Worm (Caenorhabditis elegans) whole organism, L1 larva: ENCODE data around the gene ssu-2.
"Not testable (repeated sequence)": the region's sequence is repeated elsewhere in the genome, so short reads cannot be mapped to it uniquely, and the experiment has no call there.

Experiments
- alr-1 ChIP-seq: fragments of 200-800 bp; sonication (Bioruptor generic); optimal IDR thresholded peaks from 2 replicates; lab custom pipeline; 2018; ENCODE audit warnings: borderline replicate concordance, mild to moderate bottlenecking, missing genetic modification characterization, missing compliant biosample characterization
- ceh-63 ChIP-seq: fragments of 200-800 bp; sonication (Bioruptor generic); optimal IDR thresholded peaks from 2 replicates; lab custom pipeline; 2018; ENCODE audit warnings: mild to moderate bottlenecking, missing genetic modification characterization, missing compliant biosample characterization
- ceh-8 ChIP-seq: fragments of 200-800 bp; sonication (Bioruptor generic); optimal IDR thresholded peaks from 2 replicates; lab custom pipeline; 2018; ENCODE audit warnings: mild to moderate bottlenecking, missing genetic modification characterization, moderate library complexity, missing compliant biosample characterization
- ceh-82 ChIP-seq, 3 experiments: fragments of 150-350 bp in 1 of 3; sonication (generic microtip) in 2 of 3; optimal IDR thresholded peaks; 2 replicates each; lab custom pipeline; 2014 to 2017; ENCODE audit warnings: missing biosample characterization in 3 of 3, missing genetic modification characterization in 3 of 3
- dpl-1 ChIP-seq, 3 experiments: fragments of 150-350 bp in 2 of 3; sonication (generic microtip) in 1 of 3; optimal IDR thresholded peaks; 2 replicates each; lab custom pipeline; 2014 to 2017; ENCODE audit warnings: missing biosample characterization in 3 of 3, missing genetic modification characterization in 3 of 3, missing genetic modification reagents in 3 of 3
- dsc-1 ChIP-seq: sonication (generic microtip); optimal IDR thresholded peaks from 2 replicates; lab custom pipeline; 2016; ENCODE audit warnings: mild to moderate bottlenecking, missing genetic modification characterization, missing compliant biosample characterization
- efl-1 ChIP-seq, 4 experiments: fragments of 150-350 bp; optimal IDR thresholded peaks in 3 of 4; peaks in 1 of 4; 1 replicate in 1 of 4; 2 replicates in 3 of 4; lab custom pipeline; 2014; ENCODE audit warnings: missing biosample characterization in 2 of 4, missing genetic modification characterization in 2 of 4, missing genetic modification reagents in 2 of 4
- egl-13 ChIP-seq: sonication (generic microtip); optimal IDR thresholded peaks from 2 replicates; lab custom pipeline; 2016; ENCODE audit warnings: missing genotype, missing genetic modification reagents, missing genetic modification characterization, missing compliant biosample characterization
- fkh-10 ChIP-seq: sonication (generic microtip); optimal IDR thresholded peaks from 2 replicates; lab custom pipeline; 2017; ENCODE audit warnings: missing biosample characterization, missing genetic modification reagents, missing genetic modification characterization
- fkh-8 ChIP-seq: sonication (generic microtip); optimal IDR thresholded peaks from 2 replicates; lab custom pipeline; 2016; ENCODE audit warnings: mild to moderate bottlenecking, missing genetic modification characterization, missing compliant biosample characterization
- grh-1 ChIP-seq: fragments of 200-800 bp; sonication (Bioruptor generic); IDR thresholded peaks from 2 replicates; pipeline ENCODE4 v1.3.6; 2022; ENCODE audit warnings: missing genetic modification reagents, missing genetic modification characterization, missing compliant biosample characterization
- isw-1 ChIP-seq: fragments of 200-800 bp; sonication (Bioruptor generic); IDR thresholded peaks from 2 replicates; pipeline ENCODE4 v1.3.6; 2022; ENCODE audit warnings: missing genetic modification characterization, missing compliant biosample characterization
- lin-14 ChIP-seq: fragments of 200-800 bp; sonication (Bioruptor generic); optimal IDR thresholded peaks from 2 replicates; lab custom pipeline; 2018; ENCODE audit warnings: mild to moderate bottlenecking, missing genetic modification characterization, moderate library complexity, missing compliant biosample characterization
- lin-15B ChIP-seq: fragments of 150-350 bp; sonication (generic microtip); optimal IDR thresholded peaks from 3 replicates; lab custom pipeline; 2014; ENCODE audit warnings: missing biosample characterization, missing genetic modification characterization
- lin-35 ChIP-seq, 2 experiments: fragments of 150-350 bp; optimal IDR thresholded peaks; 2 replicates each; lab custom pipeline; 2014; ENCODE audit warnings: missing biosample characterization in 2 of 2, missing genetic modification characterization in 2 of 2, missing genetic modification reagents in 2 of 2
- lsy-2 ChIP-seq, 2 experiments: fragments of 150-350 bp; optimal IDR thresholded peaks; 2 replicates each; lab custom pipeline; 2014; ENCODE audit warnings: missing biosample characterization in 2 of 2, missing genetic modification characterization in 2 of 2
- nhr-237 ChIP-seq: fragments of 150-350 bp; optimal IDR thresholded peaks from 2 replicates; lab custom pipeline; 2014; ENCODE audit warnings: missing biosample characterization, missing genetic modification characterization
- nhr-28 ChIP-seq: fragments of 150-350 bp; optimal IDR thresholded peaks from 2 replicates; lab custom pipeline; 2014; ENCODE audit warnings: missing biosample characterization, missing genetic modification characterization
- nhr-47 ChIP-seq: sonication (generic microtip); optimal IDR thresholded peaks from 2 replicates; lab custom pipeline; 2016; ENCODE audit warnings: mild to moderate bottlenecking, missing genetic modification characterization, moderate library complexity, missing compliant biosample characterization
- nhr-71 ChIP-seq: sonication (generic microtip); optimal IDR thresholded peaks from 2 replicates; lab custom pipeline; 2016; ENCODE audit warnings: mild to moderate bottlenecking, missing genetic modification characterization, moderate library complexity, missing compliant biosample characterization
- nhr-76 ChIP-seq: sonication (generic microtip); optimal IDR thresholded peaks from 2 replicates; lab custom pipeline; 2017; ENCODE audit warnings: missing biosample characterization, missing genetic modification characterization
- nhr-84 ChIP-seq: sonication (generic microtip); optimal IDR thresholded peaks from 2 replicates; lab custom pipeline; 2017; ENCODE audit warnings: missing biosample characterization, missing genetic modification characterization
- pag-3 ChIP-seq: sonication (generic microtip); optimal IDR thresholded peaks from 2 replicates; lab custom pipeline; 2017; ENCODE audit warnings: missing genetic modification characterization, mild to moderate bottlenecking, missing compliant biosample characterization, antibody characterized with exemption, borderline replicate concordance; ENCODE audit not compliant: insufficient read depth
- pax-3 ChIP-seq: fragments of 200-800 bp; sonication (Bioruptor generic); optimal IDR thresholded peaks from 2 replicates; lab custom pipeline; 2018; ENCODE audit warnings: mild to moderate bottlenecking, missing genetic modification characterization, moderate library complexity, missing compliant biosample characterization
- snu-23 ChIP-seq: sonication (generic microtip); optimal IDR thresholded peaks from 2 replicates; lab custom pipeline; 2016; ENCODE audit warnings: missing genetic modification characterization, missing compliant biosample characterization
- sup-37 ChIP-seq: fragments of 200-800 bp; sonication (Bioruptor generic); optimal IDR thresholded peaks from 2 replicates; lab custom pipeline; 2018; ENCODE audit warnings: mild to moderate bottlenecking, missing genetic modification characterization, missing compliant biosample characterization
- swsn-7 ChIP-seq: sonication (generic microtip); optimal IDR thresholded peaks from 2 replicates; lab custom pipeline; 2016; ENCODE audit warnings: missing genetic modification characterization, missing compliant biosample characterization
- tbx-2 ChIP-seq: sonication (generic microtip); optimal IDR thresholded peaks from 2 replicates; lab custom pipeline; 2016; ENCODE audit warnings: missing genetic modification characterization, missing compliant biosample characterization
- tlp-1 ChIP-seq: fragments of 150-350 bp; optimal IDR thresholded peaks from 2 replicates; lab custom pipeline; 2014; ENCODE audit warnings: missing biosample characterization, missing genetic modification characterization
- unc-130 ChIP-seq: fragments of 150-350 bp; optimal IDR thresholded peaks from 2 replicates; lab custom pipeline; 2017; ENCODE audit warnings: missing biosample characterization, missing genetic modification characterization, inconsistent platforms
- unc-86 ChIP-seq: sonication (generic microtip); optimal IDR thresholded peaks from 2 replicates; lab custom pipeline; 2016; ENCODE audit warnings: missing genetic modification characterization, missing compliant biosample characterization
- vab-15 ChIP-seq: sonication (generic microtip); optimal IDR thresholded peaks from 2 replicates; lab custom pipeline; 2017; ENCODE audit warnings: missing genotype, mild to moderate bottlenecking, missing genetic modification characterization, missing compliant biosample characterization
- xbp-1 ChIP-seq: sonication (generic microtip); optimal IDR thresholded peaks from 2 replicates; lab custom pipeline; 2016; ENCODE audit warnings: missing genetic modification characterization, missing compliant biosample characterization

The ssu-2 gene

DNA sequence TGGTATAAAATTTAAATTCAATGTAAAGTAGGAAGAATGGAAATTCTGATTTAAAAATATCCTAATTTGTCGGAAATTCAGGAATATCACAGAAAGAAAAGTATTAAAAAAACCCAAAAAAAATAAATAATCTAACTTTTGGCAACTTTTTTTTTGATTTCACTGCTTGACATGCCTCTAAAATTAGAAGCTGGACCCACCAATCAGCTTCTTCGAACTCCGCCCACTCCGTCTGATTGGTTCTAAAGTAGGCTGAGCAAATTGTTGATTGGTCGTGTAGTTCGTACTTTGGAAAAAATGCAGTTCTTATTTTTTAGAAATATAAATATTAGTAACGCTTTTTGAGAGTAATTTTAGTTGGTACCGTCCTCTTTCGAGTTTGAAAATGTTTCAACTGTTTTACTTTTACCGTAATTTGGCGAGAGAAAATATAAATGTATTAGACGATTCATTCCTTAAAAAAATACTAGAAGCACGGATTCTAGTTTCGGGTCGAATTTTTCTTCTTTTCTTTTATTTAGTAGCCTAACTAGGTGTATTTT is 4.9 kb downstream of the ssu-2 start:
- TF ChIP-seq sup-37 (GFP tag; lab: Kevin White, UChicago) (no peak), efl-1 (optimal IDR thresholded peaks at IDR 0.05; lab: Kevin White, UChicago) (no peak), efl-1 (GFP tag; optimal IDR thresholded peaks at IDR 0.05 in 1 of 2; lab: Kevin White, UChicago) (no peak), lin-14 (GFP tag; lab: Kevin White, UChicago) (no peak), nhr-28 (tag; lab: Kevin White, UChicago) (no peak), pax-3 (tag; lab: Kevin White, UChicago) (no peak), grh-1 (GFP tag; lab: Robert Waterston, UW) (no peak), vab-15 (tag; lab: Kevin White, UChicago) (no peak), pag-3 (tag; lab: Kevin White, UChicago) (no peak), nhr-76 (tag; lab: Kevin White, UChicago) (no peak), lin-15B (no peak), lsy-2 (tag; optimal IDR thresholded peaks at IDR 0.05; lab: Kevin White, UChicago) (no peak)

DNA sequence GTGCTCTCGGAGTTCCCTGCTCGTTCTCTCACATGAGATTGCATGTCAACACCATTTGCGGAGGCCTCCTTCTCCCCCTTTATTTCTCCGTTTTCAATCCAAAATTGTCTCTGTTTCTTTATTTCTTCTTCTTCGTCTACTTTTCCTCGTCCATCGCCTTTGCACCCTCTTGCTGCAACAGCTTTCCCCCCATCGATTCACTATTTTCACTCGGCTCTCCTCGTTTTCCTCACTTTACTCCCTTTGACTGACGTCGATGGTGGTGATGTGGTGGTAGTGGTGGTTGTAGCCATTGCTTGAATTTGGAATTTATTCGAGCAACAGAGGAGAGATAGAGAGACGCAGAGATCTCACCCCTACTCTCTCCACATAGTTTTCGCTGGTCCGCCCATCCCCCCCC is 10.6 kb downstream of the ssu-2 start:
- TF ChIP-seq efl-1 (optimal IDR thresholded peaks at IDR 0.05; lab: Kevin White, UChicago), result peak; percentile 28 to 31
- no peak for TF ChIP-seq efl-1 (GFP tag; optimal IDR thresholded peaks at IDR 0.05 in 1 of 2; lab: Kevin White, UChicago)
- TF ChIP-seq swsn-7 (tag; lab: Kevin White, UChicago), result peak; percentile 51
- no peak for TF ChIP-seq unc-130 (tag; lab: Kevin White, UChicago)
- no peak for TF ChIP-seq dsc-1 (tag; lab: Kevin White, UChicago)
- TF ChIP-seq nhr-71 (tag; lab: Kevin White, UChicago), result peak; percentile 52
- peak; percentile 76 for TF ChIP-seq fkh-10 (GFP tag; lab: Kevin White, UChicago)
- TF ChIP-seq lsy-2 (tag; optimal IDR thresholded peaks at IDR 0.05; lab: Kevin White, UChicago), result peak in 1 of 2 experiments; percentile 66
- TF ChIP-seq isw-1 (GFP tag; lab: Robert Waterston, UW), result peak; percentile 36
- peak; percentile 93 for TF ChIP-seq lin-14 (GFP tag; lab: Kevin White, UChicago)
- peak; percentile 49 for TF ChIP-seq nhr-47 (tag; lab: Kevin White, UChicago)
- no peak for TF ChIP-seq nhr-237 (tag; lab: Kevin White, UChicago)
- peak; percentile 49 for TF ChIP-seq snu-23 (GFP tag; lab: Kevin White, UChicago)
- TF ChIP-seq unc-86, result peak; percentile 75
- no peak for TF ChIP-seq nhr-84 (tag; lab: Kevin White, UChicago)
- peak; percentile 78 for TF ChIP-seq fkh-8
- peak; percentile 47 for TF ChIP-seq xbp-1 (tag; lab: Kevin White, UChicago)
- TF ChIP-seq nhr-76 (tag; lab: Kevin White, UChicago), result no peak
- peak in 1 of 3 experiments; percentile 25 for TF ChIP-seq dpl-1 (GFP tag; optimal IDR thresholded peaks at IDR 0.05; lab: Kevin White, UChicago)
- TF ChIP-seq lin-35 (GFP tag; optimal IDR thresholded peaks at IDR 0.05; lab: Kevin White, UChicago), result peak in 1 of 2 experiments; percentile 29
- TF ChIP-seq ceh-8 (GFP tag; lab: Kevin White, UChicago), result peak; percentile 2
- TF ChIP-seq tbx-2 (tag; lab: Kevin White, UChicago), result peak; percentile 44
- no peak for TF ChIP-seq tlp-1
- peak; percentile 6 to 73 (median 32) for TF ChIP-seq ceh-82 (tag; optimal IDR thresholded peaks at IDR 0.05; lab: Kevin White, UChicago)
- TF ChIP-seq pax-3 (tag; lab: Kevin White, UChicago), result peak; percentile 33
- no peak for TF ChIP-seq ceh-63
- no peak for TF ChIP-seq alr-1 (tag; lab: Kevin White, UChicago)
- TF ChIP-seq egl-13 (tag; lab: Kevin White, UChicago), result peak; percentile 38

DNA sequence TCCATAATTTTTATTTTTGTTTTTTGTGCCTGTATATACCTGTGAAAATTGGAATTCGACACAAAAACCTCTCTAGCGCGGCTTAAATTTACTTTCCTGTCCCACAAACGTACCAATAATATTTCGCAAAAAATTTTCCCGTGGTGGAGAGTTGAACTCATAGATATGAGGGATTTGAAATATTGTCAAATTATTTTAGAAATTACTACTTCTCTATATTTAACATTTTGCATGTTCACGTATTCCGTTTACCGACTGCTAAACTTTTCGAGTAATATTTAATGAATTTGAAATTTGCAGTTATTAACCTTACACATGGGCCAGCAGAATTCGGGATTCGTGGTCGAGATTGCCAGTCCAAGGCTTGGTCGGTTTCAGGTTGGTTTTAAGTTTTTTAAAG is 12.8 kb downstream of the ssu-2 start, which contains the start of gene Y67A10A.7:
Gene Y67A10A.7 (plus strand): TSS at position 301 of the 400 bp plus-strand sequence.
- not testable (repeated sequence) for TF ChIP-seq lin-35 (GFP tag; optimal IDR thresholded peaks at IDR 0.05; lab: Kevin White, UChicago); swsn-7 (tag; lab: Kevin White, UChicago); nhr-47 (tag; lab: Kevin White, UChicago)
